Worm (Caenorhabditis elegans) whole organism, L2 larva: ENCODE data around the gene C01G5.7.

ENCODE experiments used
- C34F6.9 ChIP-seq: fragments of 150-350 bp; optimal IDR thresholded peaks from 2 replicates; lab custom pipeline; 2014; ENCODE audit warnings: missing biosample characterization, missing genetic modification characterization
- F13H6.1 ChIP-seq: sonication (generic microtip); optimal IDR thresholded peaks from 2 replicates; lab custom pipeline; 2016; ENCODE audit warnings: missing genetic modification characterization, missing compliant biosample characterization
- R02D3.7 ChIP-seq: fragments of 150-350 bp; optimal IDR thresholded peaks from 2 replicates; lab custom pipeline; 2014; ENCODE audit warnings: missing biosample characterization, missing genetic modification characterization
- Y55F3AM.14 ChIP-seq: fragments of 200-800 bp; sonication (Bioruptor generic); optimal IDR thresholded peaks from 2 replicates; lab custom pipeline; 2018; ENCODE audit warnings: mild to moderate bottlenecking, missing genetic modification characterization, missing compliant biosample characterization
- ZK546.5 ChIP-seq: sonication (generic microtip); optimal IDR thresholded peaks from 2 replicates; lab custom pipeline; 2017; ENCODE audit warnings: missing biosample characterization, missing genetic modification characterization
- ama-1 ChIP-seq: fragments of 150-350 bp; optimal IDR thresholded peaks from 2 replicates; lab custom pipeline; 2018; ENCODE audit warnings: inconsistent platforms
- blmp-1 ChIP-seq: sonication (generic microtip); optimal IDR thresholded peaks from 2 replicates; lab custom pipeline; 2017; ENCODE audit warnings: missing genetic modification characterization, mild to moderate bottlenecking, missing compliant biosample characterization, antibody characterized with exemption, moderate library complexity; ENCODE audit not compliant: insufficient read depth
- ceh-16 ChIP-seq: fragments of 150-350 bp; optimal IDR thresholded peaks from 2 replicates; lab custom pipeline; 2014; ENCODE audit warnings: missing biosample characterization, missing genetic modification characterization
- ceh-82 ChIP-seq: fragments of 150-350 bp; optimal IDR thresholded peaks from 2 replicates; lab custom pipeline; 2014; ENCODE audit warnings: missing biosample characterization, missing genetic modification characterization
- crh-2 ChIP-seq: sonication (generic microtip); optimal IDR thresholded peaks from 2 replicates; lab custom pipeline; 2017; ENCODE audit warnings: missing biosample characterization, missing genetic modification characterization
- egl-27 ChIP-seq: sonication (generic microtip); optimal IDR thresholded peaks from 3 replicates; lab custom pipeline; 2017; ENCODE audit warnings: missing biosample characterization, missing genetic modification reagents, missing genetic modification characterization
- elt-1 ChIP-seq: fragments of 150-350 bp; optimal IDR thresholded peaks from 2 replicates; lab custom pipeline; 2014; ENCODE audit warnings: missing biosample characterization, missing genetic modification characterization
- fos-1 ChIP-seq: fragments of 150-350 bp; optimal IDR thresholded peaks from 2 replicates; lab custom pipeline; 2014; ENCODE audit warnings: missing biosample characterization, missing genetic modification characterization
- gmeb-1 ChIP-seq: fragments of 150-350 bp; optimal IDR thresholded peaks from 2 replicates; lab custom pipeline; 2014; ENCODE audit warnings: missing biosample characterization, missing genetic modification characterization
- lin-11 ChIP-seq: fragments of 150-350 bp; sonication (generic microtip); optimal IDR thresholded peaks from 2 replicates; lab custom pipeline; 2014; ENCODE audit warnings: missing biosample characterization, missing genetic modification characterization, inconsistent platforms, mixed read lengths
- lin-13 ChIP-seq: fragments of 150-350 bp; optimal IDR thresholded peaks from 2 replicates; lab custom pipeline; 2014; ENCODE audit warnings: missing biosample characterization, missing genetic modification reagents, missing genetic modification characterization
- lin-39 ChIP-seq: fragments of 150-350 bp; optimal IDR thresholded peaks from 2 replicates; lab custom pipeline; 2014; ENCODE audit warnings: missing biosample characterization, missing genetic modification reagents, missing genetic modification characterization
- lsy-2 ChIP-seq, 2 experiments: fragments of 150-350 bp in 1 of 2; sonication (generic microtip) in 1 of 2; optimal IDR thresholded peaks; 2 replicates each; lab custom pipeline; 2014 to 2017; ENCODE audit warnings: missing biosample characterization in 2 of 2, missing genetic modification characterization in 2 of 2
- mab-5 ChIP-seq: fragments of 150-350 bp; optimal IDR thresholded peaks from 2 replicates; lab custom pipeline; 2014; ENCODE audit warnings: missing biosample characterization, missing genetic modification characterization
- mbf-1 ChIP-seq: sonication (generic microtip); optimal IDR thresholded peaks from 2 replicates; lab custom pipeline; 2017; ENCODE audit warnings: missing biosample characterization, missing genetic modification characterization
- mdl-1 ChIP-seq, 2 experiments: fragments of 150-350 bp in 1 of 2; sonication (generic microtip) in 1 of 2; optimal IDR thresholded peaks; 2 replicates each; lab custom pipeline; 2017; ENCODE audit warnings: missing biosample characterization in 2 of 2, missing genetic modification characterization in 2 of 2
- nhr-10 ChIP-seq: sonication (generic microtip); optimal IDR thresholded peaks from 2 replicates; lab custom pipeline; 2017; ENCODE audit warnings: missing biosample characterization, missing genetic modification characterization
- nhr-11 ChIP-seq: fragments of 150-350 bp; optimal IDR thresholded peaks from 2 replicates; lab custom pipeline; 2014; ENCODE audit warnings: missing biosample characterization, missing genetic modification characterization
- nhr-12 ChIP-seq: fragments of 150-350 bp; optimal IDR thresholded peaks from 2 replicates; lab custom pipeline; 2014; ENCODE audit warnings: missing biosample characterization, missing genetic modification characterization
- nhr-129 ChIP-seq: fragments of 150-350 bp; optimal IDR thresholded peaks from 2 replicates; lab custom pipeline; 2014; ENCODE audit warnings: missing biosample characterization, missing genetic modification characterization
- nhr-21 ChIP-seq: fragments of 150-350 bp; optimal IDR thresholded peaks from 2 replicates; lab custom pipeline; 2014; ENCODE audit warnings: missing biosample characterization, missing genetic modification characterization
- nhr-237 ChIP-seq: fragments of 150-350 bp; optimal IDR thresholded peaks from 2 replicates; lab custom pipeline; 2014; ENCODE audit warnings: missing biosample characterization, missing genetic modification characterization
- nhr-25 ChIP-seq: fragments of 150-350 bp; sonication (generic microtip); optimal IDR thresholded peaks from 3 replicates; lab custom pipeline; 2014; ENCODE audit warnings: missing biosample characterization, missing genetic modification characterization
- nhr-6 ChIP-seq: fragments of 150-350 bp; optimal IDR thresholded peaks from 2 replicates; lab custom pipeline; 2014; ENCODE audit warnings: missing biosample characterization, missing genetic modification characterization
- nhr-77 ChIP-seq: fragments of 150-350 bp; optimal IDR thresholded peaks from 2 replicates; lab custom pipeline; 2014; ENCODE audit warnings: missing biosample characterization, missing genetic modification characterization
- skn-1 ChIP-seq: sonication (generic microtip); optimal IDR thresholded peaks from 2 replicates; lab custom pipeline; 2017; ENCODE audit warnings: missing biosample characterization, missing genetic modification characterization
- sma-3 ChIP-seq: sonication (generic microtip); optimal IDR thresholded peaks from 2 replicates; lab custom pipeline; 2016; ENCODE audit warnings: missing genetic modification reagents, missing genetic modification characterization, missing compliant biosample characterization
- sma-9 ChIP-seq, 2 experiments: fragments of 150-350 bp in 1 of 2; sonication (generic microtip) in 1 of 2; optimal IDR thresholded peaks; 2 replicates each; lab custom pipeline; 2014 to 2016; ENCODE audit warnings: missing genetic modification characterization in 2 of 2, mild to moderate bottlenecking in 1 of 2, missing biosample characterization in 1 of 2, missing compliant biosample characterization in 1 of 2, missing genetic modification reagents in 1 of 2, moderate library complexity in 1 of 2
- snpc-4 ChIP-seq: fragments of 150-350 bp; optimal IDR thresholded peaks from 2 replicates; lab custom pipeline; 2014; ENCODE audit warnings: missing biosample characterization, missing genetic modification characterization
- unc-55 ChIP-seq: fragments of 150-350 bp; sonication (generic microtip); optimal IDR thresholded peaks from 3 replicates; lab custom pipeline; 2014; ENCODE audit warnings: missing biosample characterization, missing genetic modification reagents, missing genetic modification characterization
- zag-1 ChIP-seq: fragments of 150-350 bp; optimal IDR thresholded peaks from 2 replicates; lab custom pipeline; 2014; ENCODE audit warnings: missing biosample characterization, missing genetic modification characterization
- ztf-11 ChIP-seq: sonication (generic microtip); optimal IDR thresholded peaks from 2 replicates; lab custom pipeline; 2017; ENCODE audit warnings: missing biosample characterization, missing genetic modification characterization
- ztf-4 ChIP-seq: fragments of 150-350 bp; optimal IDR thresholded peaks from 2 replicates; lab custom pipeline; 2014; ENCODE audit warnings: missing biosample characterization, missing genetic modification characterization

C01G5.7 gene

DNA sequence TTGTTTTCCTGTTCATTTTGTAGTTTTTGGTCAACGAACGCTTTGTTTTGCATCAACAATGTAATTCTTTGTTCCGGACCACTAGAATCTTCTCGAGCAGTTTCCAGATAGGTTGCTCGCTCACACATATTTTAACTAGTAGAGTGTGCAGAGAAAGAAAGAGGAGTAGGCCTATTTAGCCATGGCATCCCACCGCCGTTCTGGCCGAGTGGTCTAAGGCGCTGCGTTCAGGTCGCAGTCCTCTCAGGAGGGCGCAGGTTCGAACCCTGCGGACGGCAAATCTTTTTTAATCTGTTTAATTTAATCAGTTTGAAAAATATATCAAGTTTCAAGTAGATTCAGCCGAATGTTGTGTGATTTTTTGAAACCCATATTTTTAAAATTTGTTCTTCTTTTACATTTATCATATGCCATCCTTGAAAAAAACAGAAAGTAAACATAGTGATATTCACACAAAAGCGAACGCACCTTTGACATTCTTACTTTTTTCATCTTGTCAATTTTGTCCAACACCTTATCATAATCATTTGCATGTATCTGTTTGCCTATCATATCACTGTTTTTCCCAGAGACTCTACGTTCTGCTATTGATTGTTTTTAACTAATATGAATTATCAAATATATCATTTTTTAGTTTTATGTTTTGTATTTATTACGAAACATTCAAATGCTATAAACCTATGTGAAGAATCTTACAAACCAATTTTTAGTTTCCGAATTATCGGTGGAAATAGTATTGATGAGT lies 38.8 kb downstream of the C01G5.7 start, which contains the start of gene try-3:
Gene try-3 (plus strand): TSS at position 532 of the 745 bp plus-strand sequence.
- TF ChIP-seq egl-27 (tag; lab: Kevin White, UChicago) (peak; percentile 21), sma-3 (GFP tag; lab: Kevin White, UChicago) (peak; percentile 64), mbf-1 (no peak), nhr-12 (tag; lab: Kevin White, UChicago) (no peak), mdl-1 (tag; optimal IDR thresholded peaks at IDR 0.05; lab: Kevin White, UChicago) (peak in 1 of 2 experiments; percentile 60), nhr-11 (no peak), C34F6.9 (tag; lab: Kevin White, UChicago) (peak; percentile 77), lin-39 (tag; lab: Kevin White, UChicago) (no peak), sma-9 (GFP tag; optimal IDR thresholded peaks at IDR 0.05; lab: Kevin White, UChicago) (peak; percentile 70), sma-9 (tag; optimal IDR thresholded peaks at IDR 0.05; lab: Kevin White, UChicago) (no peak), nhr-129 (tag; lab: Kevin White, UChicago) (peak; percentile 73), lsy-2 (tag; optimal IDR thresholded peaks at IDR 0.05; lab: Kevin White, UChicago) (peak; percentile 44 to 70), F13H6.1 (peak; percentile 61), gmeb-1 (tag; lab: Kevin White, UChicago) (peak; percentile 56), ZK546.5 (tag; lab: Kevin White, UChicago) (no peak), blmp-1 (peak; percentile 12), lin-13 (peak; percentile 72), unc-55 (GFP tag; lab: Kevin White, UChicago) (peak; percentile 69), ztf-4 (tag; lab: Kevin White, UChicago) (peak; percentile 34), nhr-10 (no peak), skn-1 (no peak), Y55F3AM.14 (GFP tag; lab: Kevin White, UChicago) (peak; percentile 24), nhr-25 (peak; percentile 19), ceh-82 (tag; lab: Kevin White, UChicago) (no peak), lin-11 (tag; lab: Kevin White, UChicago) (peak; percentile 56), fos-1 (tag; lab: Kevin White, UChicago) (peak; percentile 33), ceh-16 (tag; lab: Kevin White, UChicago) (no peak), nhr-6 (no peak), zag-1 (peak; percentile 26), nhr-237 (tag; lab: Kevin White, UChicago) (no peak), nhr-77 (tag; lab: Kevin White, UChicago) (no peak), crh-2 (tag; lab: Kevin White, UChicago) (peak; percentile 78), nhr-21 (peak; percentile 15)

DNA sequence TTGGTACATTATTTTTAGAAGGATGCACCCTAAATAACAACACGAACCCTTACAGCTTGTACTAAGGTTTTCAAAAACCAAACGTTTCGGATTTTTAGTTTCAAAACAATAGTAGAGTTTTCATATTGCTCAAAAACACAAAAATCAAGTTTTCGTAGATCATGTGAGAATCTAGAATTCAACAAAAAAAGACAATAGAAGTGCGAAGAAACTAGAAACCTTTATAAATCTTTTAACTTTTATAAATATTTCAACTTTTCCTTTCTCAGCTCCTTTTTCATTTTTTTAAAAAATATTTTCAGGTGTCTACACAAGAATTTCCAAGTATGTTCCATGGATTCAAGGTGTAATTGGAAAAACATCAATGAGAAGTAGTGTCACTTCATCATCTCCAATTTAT lies 42.5 kb downstream of the C01G5.7 start, which contains the start of gene best-9:
Gene best-9 (plus strand): TSS at position 301 of the 400 bp plus-strand sequence.
- TF ChIP-seq nhr-21 (no peak), ztf-11 (tag; lab: Kevin White, UChicago) (no peak), sma-9 (GFP tag; optimal IDR thresholded peaks at IDR 0.05; lab: Kevin White, UChicago) (no peak), sma-9 (tag; optimal IDR thresholded peaks at IDR 0.05; lab: Kevin White, UChicago) (no peak), F13H6.1 (no peak), mdl-1 (tag; optimal IDR thresholded peaks at IDR 0.05; lab: Kevin White, UChicago) (no peak), fos-1 (tag; lab: Kevin White, UChicago) (no peak), lin-13 (no peak)

DNA sequence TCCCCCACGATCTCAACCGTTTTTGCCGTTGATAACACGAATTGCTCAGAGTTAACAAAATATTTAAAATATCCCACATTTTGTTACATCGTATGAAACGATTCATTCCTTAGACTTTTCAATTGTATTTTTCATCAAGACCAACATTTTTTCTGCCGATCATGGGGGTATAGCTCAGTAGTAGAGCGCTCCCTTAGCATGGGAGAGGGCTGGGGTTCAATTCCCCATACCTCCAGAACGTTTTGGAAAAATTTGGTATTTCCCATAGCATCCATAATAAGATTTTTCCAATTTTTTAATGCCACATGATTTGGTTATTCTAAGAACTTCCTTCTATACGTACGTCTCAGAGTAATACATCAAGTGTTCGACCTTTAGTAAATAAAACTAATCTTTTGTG lies 44.1 kb downstream of the C01G5.7 start:
- TF ChIP-seq ama-1 (lab: Kevin White, UChicago), result no peak
- no peak for TF ChIP-seq lin-13
- no peak for TF ChIP-seq snpc-4 (tag; lab: Kevin White, UChicago)
- no peak for TF ChIP-seq blmp-1
- no peak for TF ChIP-seq lsy-2 (tag; optimal IDR thresholded peaks at IDR 0.05; lab: Kevin White, UChicago)
- TF ChIP-seq zag-1, result no peak

DNA sequence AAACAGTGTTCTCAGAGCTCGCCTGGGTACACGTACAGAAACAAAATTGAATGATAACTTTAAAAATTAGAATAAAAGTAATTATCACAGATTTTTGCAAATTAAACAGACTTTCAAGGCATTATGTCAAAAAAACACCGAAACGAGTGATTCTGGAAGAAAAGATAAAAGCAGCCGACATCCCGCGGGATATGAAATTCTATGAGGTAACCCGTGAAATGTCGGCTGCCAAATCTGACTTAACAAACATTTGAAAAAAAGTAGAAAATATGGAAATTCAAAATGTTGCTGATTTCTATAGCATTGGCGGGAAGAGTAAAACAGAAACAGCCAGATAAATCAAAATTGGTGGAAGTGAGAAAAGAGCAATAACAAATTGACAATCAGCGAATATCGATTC lies 47.6 kb downstream of the C01G5.7 start:
- TF ChIP-seq mab-5, result no peak
- TF ChIP-seq nhr-25, result no peak
- no peak for TF ChIP-seq crh-2 (tag; lab: Kevin White, UChicago)
- no peak for TF ChIP-seq F13H6.1
- no peak for TF ChIP-seq lin-39 (tag; lab: Kevin White, UChicago)
- no peak for TF ChIP-seq mdl-1 (tag; optimal IDR thresholded peaks at IDR 0.05; lab: Kevin White, UChicago)
- TF ChIP-seq elt-1 (tag; lab: Kevin White, UChicago), result no peak
- TF ChIP-seq zag-1, result no peak
- no peak for TF ChIP-seq ztf-4 (tag; lab: Kevin White, UChicago)
- no peak for TF ChIP-seq ZK546.5 (tag; lab: Kevin White, UChicago)
- no peak for TF ChIP-seq R02D3.7 (tag; lab: Kevin White, UChicago)
